Fruit fly (Drosophila melanogaster): ENCODE data around the gene Fie.

DNA sequence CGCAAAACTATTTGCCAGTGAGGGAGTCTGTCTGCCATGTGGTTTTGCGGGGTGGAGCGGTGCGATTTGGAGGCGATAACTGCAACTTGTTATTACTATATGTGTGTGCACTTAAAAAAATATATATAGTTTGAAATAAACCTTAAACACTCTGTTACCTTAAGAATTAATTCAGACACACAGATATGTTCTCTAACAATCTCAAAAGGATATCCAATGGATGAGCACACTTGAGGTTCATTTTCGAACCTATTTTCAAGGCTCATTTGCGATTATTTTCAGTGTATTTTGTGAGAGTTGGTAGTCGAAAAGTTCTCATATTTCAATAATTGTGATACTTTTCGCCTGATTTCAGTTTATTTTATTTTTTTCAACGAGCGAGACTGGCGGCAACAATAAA lies 10.3 kb upstream of the Fie start:
- TF ChIP-seq psq (optimal IDR thresholded peaks at IDR 0.05) (no peak), ttk (optimal IDR thresholded peaks at IDR 0.05) (no peak), Sin3A (optimal IDR thresholded peaks at IDR 0.05) (no peak), h (optimal IDR thresholded peaks at IDR 0.05) (no peak)

Measured in Kc167 (cell line).